Fruit fly (Drosophila melanogaster) S2 (cell line): ENCODE data around the gene CG9389.

Experiments used
- CG8478 ChIP-seq: fragments of >200 bp; optimal IDR thresholded peaks from 2 replicates; lab custom pipeline; 2018
- CTCF ChIP-seq, 2 experiments: fragments of >200 bp; optimal IDR thresholded peaks; 2 replicates each; lab custom pipeline; 2018

Gene CG9389

dm6 chr3L:21270480-21270879 lies at the start of gene CG9389:
TSS of gene CG9389 (minus strand) at chr3L:21270580.
- TF ChIP-seq CTCF (optimal IDR thresholded peaks at IDR 0.05; lab: Kevin White, UChicago) (no peak), CG8478 (lab: Kevin White, UChicago) (no peak)

- TF ChIP-seq CTCF (optimal IDR thresholded peaks at IDR 0.05; lab: Kevin White, UChicago) (no peak), CG8478 (lab: Kevin White, UChicago) (no peak)
Observed at dm6 chr3L:21319957-21320356, 49.6 kb upstream of the CG9389 start.

- no peak for TF ChIP-seq CG8478 (lab: Kevin White, UChicago)
- no peak for TF ChIP-seq CTCF (optimal IDR thresholded peaks at IDR 0.05; lab: Kevin White, UChicago)
Observed at dm6 chr3L:21319313-21319907, 49.0 kb upstream of the CG9389 start.

DNA sequence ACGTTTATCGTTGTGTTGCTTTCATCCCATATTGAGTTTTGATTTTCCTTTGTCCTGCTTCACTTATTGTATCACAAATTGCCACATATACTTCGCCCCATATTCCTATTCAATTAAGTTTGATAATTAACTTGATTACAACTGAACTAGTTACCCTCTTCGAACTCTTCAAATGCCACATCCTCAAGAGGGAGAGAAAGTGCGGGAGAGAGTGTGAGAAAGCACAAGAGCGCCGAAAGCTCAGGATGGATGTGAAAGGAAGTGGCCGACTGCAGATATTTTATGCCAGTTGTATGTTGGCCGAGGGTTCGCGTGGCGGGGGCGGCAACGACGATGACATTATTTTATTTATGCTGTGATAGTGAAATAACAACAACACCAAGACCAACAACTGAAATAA lies 48.1 kb upstream of the CG9389 start, which contains the start of gene Rab26:
Gene Rab26 (plus strand): TSS at position 301 of the 400 bp plus-strand sequence.
- TF ChIP-seq CG8478 (lab: Kevin White, UChicago) = no peak
- TF ChIP-seq CTCF (optimal IDR thresholded peaks at IDR 0.05; lab: Kevin White, UChicago) = no peak

DNA sequence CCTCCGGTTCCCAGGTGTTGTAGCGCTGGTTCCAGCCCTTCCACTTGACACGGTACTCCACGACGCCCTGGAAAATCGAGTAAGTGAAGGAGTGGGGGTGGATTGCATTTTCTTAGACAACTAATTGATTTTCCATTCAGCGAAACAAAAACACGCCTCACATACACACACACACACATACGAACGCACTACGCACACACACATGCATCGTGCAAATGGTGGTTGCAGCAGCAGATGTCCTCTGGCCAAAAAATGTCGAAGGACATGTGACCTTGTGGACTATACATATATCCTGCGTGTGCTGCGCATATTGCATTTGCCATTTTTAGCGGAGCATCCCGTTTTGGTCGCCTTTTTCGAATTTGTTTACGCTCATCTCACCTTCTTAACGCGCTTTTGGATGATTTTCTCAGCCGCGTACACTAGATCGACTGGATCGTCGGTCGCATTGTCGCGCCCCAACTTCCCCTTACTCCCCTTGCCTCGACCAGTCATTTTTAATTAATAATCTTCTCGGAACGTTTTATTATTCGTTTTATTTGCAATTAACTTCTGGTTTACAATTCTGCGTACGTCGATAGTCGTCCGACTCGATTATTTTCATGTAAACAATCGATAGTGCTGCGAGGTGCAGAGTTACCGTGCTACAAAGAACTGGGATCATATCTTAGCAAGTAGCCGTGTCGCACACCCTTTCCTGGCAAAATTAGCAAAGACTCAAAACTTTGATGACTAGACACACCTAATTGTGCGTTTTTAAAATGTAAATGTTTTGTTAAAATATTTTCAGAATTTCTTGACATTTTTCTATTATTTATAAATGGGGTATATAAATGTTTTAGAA lies 47.3 kb upstream of the CG9389 start, which contains the start of gene Pc:
Gene Pc (minus strand): TSS at position 605 of the 844 bp plus-strand sequence.
- TF ChIP-seq CG8478 (lab: Kevin White, UChicago) = no peak
- TF ChIP-seq CTCF (optimal IDR thresholded peaks at IDR 0.05; lab: Kevin White, UChicago) = peak; percentile 60 to 75

DNA sequence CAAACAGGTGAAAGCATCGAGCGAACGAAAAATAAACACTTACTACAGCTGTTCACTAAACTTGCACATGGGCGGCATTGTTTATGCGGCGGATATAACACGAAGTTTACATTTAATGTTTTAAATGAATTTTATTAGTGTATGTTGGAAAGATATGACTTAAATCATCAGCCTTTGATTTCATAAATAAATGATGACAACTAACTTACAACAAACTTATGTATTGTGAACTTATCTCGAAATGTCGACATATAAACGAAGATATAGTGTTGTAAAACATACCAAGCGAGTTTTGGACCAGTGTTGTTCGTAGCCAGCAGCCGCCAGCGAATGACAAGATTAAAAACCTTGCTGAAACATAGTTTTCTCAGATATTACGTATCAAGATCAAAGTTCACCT lies 34.0 kb upstream of the CG9389 start, which contains the start of the genes CG11309 and CG7632:
Gene CG11309 (minus strand): TSS at position 259 of the 400 bp plus-strand sequence.
Gene CG7632 (plus strand): TSS at position 298 of the 400 bp plus-strand sequence.
- TF ChIP-seq CTCF (optimal IDR thresholded peaks at IDR 0.05; lab: Kevin White, UChicago) (no peak), CG8478 (lab: Kevin White, UChicago) (no peak)

DNA sequence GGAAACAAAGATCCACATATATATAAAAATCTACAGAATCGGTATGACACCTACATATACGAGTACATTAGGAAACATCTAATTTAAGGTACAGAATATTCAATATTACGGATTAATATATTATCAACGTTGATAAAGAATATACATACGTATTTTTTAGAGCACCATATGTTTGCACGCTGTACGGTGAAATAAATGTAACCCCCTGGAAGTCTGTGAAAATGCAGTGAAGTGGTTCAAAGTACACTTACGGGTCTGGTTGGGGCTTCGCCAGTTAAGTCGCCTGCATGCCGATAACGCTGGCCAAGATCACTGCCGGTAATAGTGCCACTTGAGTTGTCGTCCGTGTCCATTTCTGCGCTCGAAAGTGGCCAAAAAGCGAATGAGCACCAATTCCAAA lies 33.3 kb upstream of the CG9389 start:
- TF ChIP-seq CTCF (optimal IDR thresholded peaks at IDR 0.05; lab: Kevin White, UChicago) = no peak
- TF ChIP-seq CG8478 (lab: Kevin White, UChicago) = no peak

DNA sequence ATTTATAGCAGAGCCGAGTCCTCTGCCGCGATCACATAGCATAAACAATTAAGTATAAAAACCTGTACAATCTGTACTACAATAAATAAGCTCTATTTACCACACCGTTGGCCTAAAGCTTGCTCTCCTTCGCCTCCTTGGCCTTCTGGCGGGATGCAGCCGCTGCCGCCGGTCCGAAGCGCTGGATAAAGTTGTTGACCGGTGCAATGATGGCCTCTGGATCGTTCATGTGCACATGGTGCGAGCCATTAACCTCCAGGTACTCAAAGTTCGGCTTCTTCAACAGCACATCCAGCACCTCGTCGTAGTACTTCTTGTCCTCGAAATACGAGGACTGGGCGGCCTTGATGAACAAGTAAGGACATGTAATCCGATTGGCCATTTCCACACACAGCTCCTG lies 32.1 kb upstream of the CG9389 start:
- TF ChIP-seq CG8478 (lab: Kevin White, UChicago) = no peak
- TF ChIP-seq CTCF (optimal IDR thresholded peaks at IDR 0.05; lab: Kevin White, UChicago) = no peak

dm6 chr3L:21301737-21302487 lies 31.5 kb upstream of the CG9389 start:
- TF ChIP-seq CTCF (optimal IDR thresholded peaks at IDR 0.05; lab: Kevin White, UChicago) (no peak), CG8478 (lab: Kevin White, UChicago) (no peak)

dm6 chr3L:21300280-21300679 lies 29.9 kb upstream of the CG9389 start, which contains the start of gene Cpr78Cc:
TSS of gene Cpr78Cc (plus strand) at chr3L:21300580.
- TF ChIP-seq CG8478 (lab: Kevin White, UChicago) = no peak
- no peak for TF ChIP-seq CTCF (optimal IDR thresholded peaks at IDR 0.05; lab: Kevin White, UChicago)

- TF ChIP-seq CTCF (optimal IDR thresholded peaks at IDR 0.05; lab: Kevin White, UChicago) = no peak
- no peak for TF ChIP-seq CG8478 (lab: Kevin White, UChicago)
Observed at dm6 chr3L:21299203-21299602, 28.8 kb upstream of the CG9389 start.

- TF ChIP-seq CG8478 (lab: Kevin White, UChicago) (no peak), CTCF (optimal IDR thresholded peaks at IDR 0.05; lab: Kevin White, UChicago) (no peak)
Observed at dm6 chr3L:21298375-21298774, 28.0 kb upstream of the CG9389 start, which contains the start of gene CG43702. TSS of gene CG43702 (plus strand) at chr3L:21298675.

dm6 chr3L:21297703-21298102 lies 27.3 kb upstream of the CG9389 start, which contains the start of gene Edg78E:
TSS of gene Edg78E (minus strand) at chr3L:21297803.
- TF ChIP-seq CG8478 (lab: Kevin White, UChicago) = no peak
- no peak for TF ChIP-seq CTCF (optimal IDR thresholded peaks at IDR 0.05; lab: Kevin White, UChicago)

DNA sequence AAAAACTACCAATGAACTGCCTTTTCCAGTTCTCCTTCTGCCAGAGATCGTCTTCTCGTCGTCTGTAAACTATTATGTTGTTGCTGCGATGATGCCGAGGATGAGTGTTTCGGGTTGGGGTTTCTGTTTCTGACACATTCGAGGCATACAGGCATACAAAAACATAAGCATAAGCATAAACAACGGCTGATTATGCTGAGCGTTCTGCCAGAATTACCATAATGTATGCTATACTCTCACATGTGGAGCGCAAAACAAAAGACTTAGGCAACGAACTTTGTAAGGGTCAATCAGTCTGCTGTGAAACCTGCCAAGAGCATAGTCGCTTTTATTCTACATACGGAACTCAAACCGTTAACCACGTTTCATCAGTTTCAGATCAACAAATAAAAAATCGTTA lies 23.8 kb upstream of the CG9389 start, which contains the start of gene Cpr78Cb:
Gene Cpr78Cb (plus strand): TSS at position 291 of the 400 bp plus-strand sequence.
- no peak for TF ChIP-seq CTCF (optimal IDR thresholded peaks at IDR 0.05; lab: Kevin White, UChicago)
- TF ChIP-seq CG8478 (lab: Kevin White, UChicago) = no peak
